Worm (Caenorhabditis elegans) whole organism, mixed stage, embryonic: ENCODE measurements around the gene str-248.
A peak's percentile ranks its signal among the peaks of the same experiment; 100 is the strongest.
"Not testable (repeated sequence)": the region's sequence is repeated elsewhere in the genome, so short reads cannot be mapped to it uniquely, and the experiment has no call there.

Source experiments
- M03D4.4 ChIP-seq: sonication (generic microtip); optimal IDR thresholded peaks from 2 replicates; lab custom pipeline; 2017; ENCODE audit warnings: mild to moderate bottlenecking, missing genetic modification characterization, missing compliant biosample characterization
- bed-3 ChIP-seq: fragments of 200-800 bp; sonication (Bioruptor generic); optimal IDR thresholded peaks from 3 replicates; lab custom pipeline; 2018; ENCODE audit warnings: mild to moderate bottlenecking, missing genetic modification characterization, moderate library complexity, missing compliant biosample characterization
- blmp-1 ChIP-seq: fragments of 150-350 bp; optimal IDR thresholded peaks from 2 replicates; lab custom pipeline; 2014; ENCODE audit warnings: missing biosample characterization, missing genetic modification characterization
- ceh-39 ChIP-seq: fragments of 150-350 bp; optimal IDR thresholded peaks from 2 replicates; lab custom pipeline; 2014; ENCODE audit warnings: missing biosample characterization, missing genetic modification characterization
- ceh-43 ChIP-seq: fragments of 200-800 bp; sonication (Bioruptor generic); optimal IDR thresholded peaks from 2 replicates; lab custom pipeline; 2018; ENCODE audit warnings: mild to moderate bottlenecking, missing genetic modification characterization, moderate library complexity, missing compliant biosample characterization
- ces-1 ChIP-seq: fragments of 150-350 bp; optimal IDR thresholded peaks from 2 replicates; lab custom pipeline; 2014; ENCODE audit warnings: missing biosample characterization, missing genetic modification reagents, missing genetic modification characterization
- cnd-1 ChIP-seq: fragments of 200-800 bp; sonication (Bioruptor generic); optimal IDR thresholded peaks from 2 replicates; lab custom pipeline; 2018; ENCODE audit warnings: mild to moderate bottlenecking, missing genetic modification characterization, missing compliant biosample characterization
- drap-1 ChIP-seq: fragments of 200-800 bp; sonication (Bioruptor generic); optimal IDR thresholded peaks from 3 replicates; lab custom pipeline; 2018; ENCODE audit warnings: mild to moderate bottlenecking, missing genetic modification characterization, missing compliant biosample characterization
- elt-3 ChIP-seq: fragments of 150-350 bp; optimal IDR thresholded peaks from 2 replicates; lab custom pipeline; 2014; ENCODE audit warnings: missing biosample characterization, missing genetic modification characterization
- flh-1 ChIP-seq: fragments of 200-800 bp; sonication (Bioruptor generic); optimal IDR thresholded peaks from 2 replicates; lab custom pipeline; 2018; ENCODE audit warnings: mild to moderate bottlenecking, missing genetic modification characterization, moderate library complexity, missing compliant biosample characterization
- ham-2 ChIP-seq: fragments of 200-800 bp; sonication (Bioruptor generic); optimal IDR thresholded peaks from 2 replicates; lab custom pipeline; 2018; ENCODE audit warnings: mild to moderate bottlenecking, missing genetic modification characterization, missing compliant biosample characterization
- hlh-1 ChIP-seq: fragments of 150-350 bp; optimal IDR thresholded peaks from 2 replicates; lab custom pipeline; 2014; ENCODE audit warnings: missing biosample characterization, missing genetic modification reagents, missing genetic modification characterization
- lin-13 ChIP-seq: fragments of 150-350 bp; optimal IDR thresholded peaks from 2 replicates; lab custom pipeline; 2014; ENCODE audit warnings: missing biosample characterization, missing genetic modification characterization
- lsy-2 ChIP-seq: fragments of 150-350 bp; optimal IDR thresholded peaks from 2 replicates; lab custom pipeline; 2014; ENCODE audit warnings: missing biosample characterization, missing genetic modification characterization
- mab-5 ChIP-seq: fragments of 150-350 bp; optimal IDR thresholded peaks from 2 replicates; lab custom pipeline; 2014; ENCODE audit warnings: missing biosample characterization, missing genetic modification characterization
- mls-2 ChIP-seq: sonication (generic microtip); optimal IDR thresholded peaks from 2 replicates; lab custom pipeline; 2016; ENCODE audit warnings: mild to moderate bottlenecking, missing genetic modification characterization, moderate library complexity, missing compliant biosample characterization
- nhr-12 ChIP-seq: fragments of 150-350 bp; optimal IDR thresholded peaks from 2 replicates; lab custom pipeline; 2014; ENCODE audit warnings: missing biosample characterization, missing genetic modification characterization
- nhr-2 ChIP-seq: fragments of 150-350 bp; optimal IDR thresholded peaks from 2 replicates; lab custom pipeline; 2014; ENCODE audit warnings: missing biosample characterization, missing genetic modification characterization
- nhr-237 ChIP-seq: fragments of 150-350 bp; optimal IDR thresholded peaks from 2 replicates; lab custom pipeline; 2014; ENCODE audit warnings: missing biosample characterization, missing genetic modification characterization
- nhr-28 ChIP-seq: fragments of 150-350 bp; optimal IDR thresholded peaks from 2 replicates; lab custom pipeline; 2014; ENCODE audit warnings: missing biosample characterization, missing genetic modification characterization
- nhr-76 ChIP-seq: sonication (generic microtip); optimal IDR thresholded peaks from 2 replicates; lab custom pipeline; 2017; ENCODE audit warnings: missing biosample characterization, missing genetic modification characterization
- pha-4 ChIP-seq: fragments of 150-350 bp; optimal IDR thresholded peaks from 2 replicates; lab custom pipeline; 2018; ENCODE audit warnings: missing biosample characterization, missing genetic modification reagents, missing genetic modification characterization
- sem-2 ChIP-seq: fragments of 200-800 bp; sonication (Bioruptor generic); optimal IDR thresholded peaks from 2 replicates; lab custom pipeline; 2018; ENCODE audit warnings: mild to moderate bottlenecking, missing genetic modification characterization, missing compliant biosample characterization
- snpc-4 ChIP-seq: fragments of 150-350 bp; optimal IDR thresholded peaks from 2 replicates; lab custom pipeline; 2014; ENCODE audit warnings: missing biosample characterization, missing genetic modification characterization
- sptf-1 ChIP-seq: sonication (generic microtip); optimal IDR thresholded peaks from 2 replicates; lab custom pipeline; 2017; ENCODE audit warnings: mild to moderate bottlenecking, missing genetic modification characterization, moderate library complexity, missing compliant biosample characterization
- unc-120 ChIP-seq: sonication (generic microtip); optimal IDR thresholded peaks from 2 replicates; lab custom pipeline; 2017; ENCODE audit warnings: missing genetic modification characterization, missing compliant biosample characterization; ENCODE audit not compliant: poor library complexity, severe bottlenecking
- unc-39 ChIP-seq: fragments of 150-350 bp; optimal IDR thresholded peaks from 2 replicates; lab custom pipeline; 2014; ENCODE audit warnings: missing biosample characterization, missing genetic modification characterization
- unc-62 ChIP-seq: fragments of 150-350 bp; optimal IDR thresholded peaks from 2 replicates; lab custom pipeline; 2014; ENCODE audit warnings: missing biosample characterization, missing genetic modification reagents, missing genetic modification characterization
- zip-8 ChIP-seq: fragments of 150-350 bp; optimal IDR thresholded peaks from 2 replicates; lab custom pipeline; 2014; ENCODE audit warnings: missing biosample characterization, missing genetic modification characterization
- ztf-11 ChIP-seq: fragments of 150-350 bp; optimal IDR thresholded peaks from 2 replicates; lab custom pipeline; 2014; ENCODE audit warnings: missing biosample characterization, missing genetic modification characterization

Gene str-248

ce11 chrV:15605045-15605444, 24.4 kb downstream of the str-248 start, which contains the start of gene fbxa-154:
Gene fbxa-154, minus strand, starts transcription at chrV:15605145.
- TF ChIP-seq ceh-43 (GFP tag; lab: Kevin White, UChicago) (no peak), zip-8 (tag; lab: Kevin White, UChicago) (no peak), lin-13 (tag; lab: Kevin White, UChicago) (no peak), M03D4.4 (tag; lab: Kevin White, UChicago) (no peak), ceh-39 (tag; lab: Kevin White, UChicago) (no peak), lsy-2 (tag; lab: Kevin White, UChicago) (no peak), hlh-1 (tag; lab: Kevin White, UChicago) (no peak), sem-2 (GFP tag; lab: Kevin White, UChicago) (no peak), unc-120 (tag; lab: Kevin White, UChicago) (no peak), bed-3 (GFP tag; lab: Kevin White, UChicago) (no peak), nhr-2 (no peak), mab-5 (no peak), cnd-1 (no peak), nhr-28 (no peak), mls-2 (no peak), nhr-76 (tag; lab: Kevin White, UChicago) (no peak), blmp-1 (tag; lab: Kevin White, UChicago) (no peak), drap-1 (no peak), nhr-237 (no peak), ham-2 (GFP tag; lab: Kevin White, UChicago) (no peak)

- no peak for TF ChIP-seq ces-1
- TF ChIP-seq nhr-12 (tag; lab: Kevin White, UChicago) = no peak
- no peak for TF ChIP-seq M03D4.4 (tag; lab: Kevin White, UChicago)
- no peak for TF ChIP-seq ceh-43 (GFP tag; lab: Kevin White, UChicago)
- no peak for TF ChIP-seq lsy-2 (tag; lab: Kevin White, UChicago)
- no peak for TF ChIP-seq blmp-1 (tag; lab: Kevin White, UChicago)
- no peak for TF ChIP-seq bed-3 (GFP tag; lab: Kevin White, UChicago)
- TF ChIP-seq lin-13 (tag; lab: Kevin White, UChicago) = no peak
- no peak for TF ChIP-seq mab-5
- no peak for TF ChIP-seq snpc-4 (tag; lab: Kevin White, UChicago)
- no peak for TF ChIP-seq nhr-237
- no peak for TF ChIP-seq nhr-2
- TF ChIP-seq ztf-11 = no peak
- TF ChIP-seq unc-39 (tag; lab: Kevin White, UChicago) = no peak
- no peak for TF ChIP-seq unc-120 (tag; lab: Kevin White, UChicago)
- no peak for TF ChIP-seq flh-1 (GFP tag; lab: Kevin White, UChicago)
Observed at ce11 chrV:15602253-15602652, 27.2 kb downstream of the str-248 start, which contains the start of gene fbxa-152. Gene fbxa-152, minus strand, starts transcription at chrV:15602353.

- not testable (repeated sequence) for TF ChIP-seq sptf-1 (tag; lab: Kevin White, UChicago); nhr-237; hlh-1 (tag; lab: Kevin White, UChicago)
Observed at ce11 chrV:15599762-15600161, 29.7 kb downstream of the str-248 start, which contains the start of gene B0391.14. Gene B0391.14, minus strand, starts transcription at chrV:15599862.

ce11 chrV:15594573-15594972, 34.9 kb downstream of the str-248 start, which contains the start of gene fbxa-139:
Gene fbxa-139, minus strand, starts transcription at chrV:15594673.
- TF ChIP-seq ceh-43 (GFP tag; lab: Kevin White, UChicago) (no peak), ztf-11 (no peak), nhr-12 (tag; lab: Kevin White, UChicago) (no peak), sptf-1 (tag; lab: Kevin White, UChicago) (no peak)

ce11 chrV:15590183-15590667, 39.2 kb downstream of the str-248 start, which contains the start of gene F28F8.7:
Gene F28F8.7, minus strand, starts transcription at chrV:15590617.
- peak; percentile 88 for TF ChIP-seq lsy-2 (tag; lab: Kevin White, UChicago)

ce11 chrV:15578386-15578785, 51.1 kb downstream of the str-248 start, which contains the start of gene F28F8.9:
Gene F28F8.9, minus strand, starts transcription at chrV:15578673.
- TF ChIP-seq pha-4 (tag; lab: Kevin White, UChicago) = peak; percentile 26
- TF ChIP-seq unc-120 (tag; lab: Kevin White, UChicago) = peak; percentile 21
- TF ChIP-seq elt-3 (tag; lab: Kevin White, UChicago) = no peak
- no peak for TF ChIP-seq snpc-4 (tag; lab: Kevin White, UChicago)
- peak; percentile 43 for TF ChIP-seq ces-1
- no peak for TF ChIP-seq nhr-76 (tag; lab: Kevin White, UChicago)
- TF ChIP-seq ceh-39 (tag; lab: Kevin White, UChicago) = no peak
- TF ChIP-seq drap-1 = no peak
- TF ChIP-seq sem-2 (GFP tag; lab: Kevin White, UChicago) = no peak
- no peak for TF ChIP-seq hlh-1 (tag; lab: Kevin White, UChicago)
- TF ChIP-seq unc-39 (tag; lab: Kevin White, UChicago) = no peak
- TF ChIP-seq lsy-2 (tag; lab: Kevin White, UChicago) = peak; percentile 10
- TF ChIP-seq unc-62 = no peak
- TF ChIP-seq ham-2 (GFP tag; lab: Kevin White, UChicago) = no peak
- TF ChIP-seq, all 35 proteins: peak for 4
